Fruit fly (Drosophila melanogaster): ENCODE data around the gene CG32816.

- TF ChIP-seq psq (optimal IDR thresholded peaks at IDR 0.05), result no peak
- TF ChIP-seq Sin3A (optimal IDR thresholded peaks at IDR 0.05), result no peak
- no peak for TF ChIP-seq Myc (optimal IDR thresholded peaks at IDR 0.05)
Observed at dm6 chrX:448978-449377, 21.5 kb downstream of the CG32816 start.
